Fruit fly (Drosophila melanogaster) whole organism, wandering third instar larva: Measurements from ENCODE around the gene CG15399.

Experiments
- Abd-B ChIP-seq: fragments of >200 bp; optimal IDR thresholded peaks from 2 replicates; lab custom pipeline; 2017; ENCODE audit warnings: missing biosample characterization, missing genetic modification characterization
- CG32264 ChIP-seq: fragments of 200-800 bp; sonication (Bioruptor generic); optimal IDR thresholded peaks from 2 replicates; lab custom pipeline; 2016; ENCODE audit warnings: missing biosample characterization, missing genetic modification characterization
- CG9705 ChIP-seq: fragments of 200-800 bp; sonication (Bioruptor generic); optimal IDR thresholded peaks from 2 replicates; lab custom pipeline; 2018; ENCODE audit warnings: missing biosample characterization, mild to moderate bottlenecking, missing genetic modification characterization
- CrebA ChIP-seq: fragments of 200-800 bp; sonication (Bioruptor generic); optimal IDR thresholded peaks from 2 replicates; lab custom pipeline; 2016; ENCODE audit warnings: missing biosample characterization, mild to moderate bottlenecking, missing genetic modification characterization, borderline replicate concordance
- Dfd ChIP-seq: fragments of >200 bp; optimal IDR thresholded peaks from 2 replicates; lab custom pipeline; 2017; ENCODE audit warnings: missing biosample characterization, missing genetic modification characterization
- Dif ChIP-seq: fragments of 200-275, 200-300 bp; sonication (Bioruptor generic); optimal IDR thresholded peaks from 2 replicates; lab custom pipeline; 2018; ENCODE audit warnings: missing biosample characterization, missing genetic modification characterization; ENCODE audit not compliant: partially characterized antibody
- GATAd ChIP-seq: sonication (Bioruptor generic); optimal IDR thresholded peaks from 2 replicates; lab custom pipeline; 2016; ENCODE audit warnings: missing biosample characterization, missing genetic modification characterization
- HLH106 ChIP-seq: fragments of 200-800 bp; optimal IDR thresholded peaks from 3 replicates; lab custom pipeline; 2019; ENCODE audit warnings: missing biosample characterization, mild to moderate bottlenecking, missing genetic modification characterization, moderate library complexity
- Hnf4 ChIP-seq: fragments of 200-800 bp; sonication (Bioruptor generic); optimal IDR thresholded peaks from 2 replicates; lab custom pipeline; 2016; ENCODE audit warnings: missing biosample characterization, mild to moderate bottlenecking, missing genetic modification characterization
- Hr83 ChIP-seq: fragments of 200-300 bp; sonication (Bioruptor generic); optimal IDR thresholded peaks from 2 replicates; lab custom pipeline; 2016; ENCODE audit warnings: missing biosample characterization, mild to moderate bottlenecking, missing genetic modification characterization, moderate library complexity; ENCODE audit not compliant: poor library complexity, severe bottlenecking
- Jra ChIP-seq: sonication (Bioruptor generic); optimal IDR thresholded peaks from 2 replicates; lab custom pipeline; 2016; ENCODE audit warnings: missing biosample characterization, missing genetic modification characterization
- Mio ChIP-seq: sonication (Bioruptor generic); optimal IDR thresholded peaks from 2 replicates; lab custom pipeline; 2016; ENCODE audit warnings: missing biosample characterization, missing genetic modification characterization
- Myc ChIP-seq: fragments of >200 bp; optimal IDR thresholded peaks from 2 replicates; lab custom pipeline; 2017
- OdsH ChIP-seq: fragments of 200-800 bp; sonication (Bioruptor generic); optimal IDR thresholded peaks from 2 replicates; lab custom pipeline; 2016; ENCODE audit warnings: missing biosample characterization, mild to moderate bottlenecking, missing genetic modification characterization
- Rel ChIP-seq, 2 experiments: fragments of 200-800 bp; sonication (Bioruptor generic) in 1 of 2; optimal IDR thresholded peaks; 2 replicates in 1 of 2; 3 replicates in 1 of 2; lab custom pipeline; 2016 to 2019; ENCODE audit warnings: mild to moderate bottlenecking in 2 of 2, missing biosample characterization in 2 of 2, missing genetic modification characterization in 2 of 2, moderate library complexity in 1 of 2
- Sp1 ChIP-seq: fragments of 200-800 bp; sonication (Bioruptor generic); optimal IDR thresholded peaks from 3 replicates; lab custom pipeline; 2019; ENCODE audit warnings: missing biosample characterization, mild to moderate bottlenecking, missing genetic modification characterization, moderate library complexity
- Vsx2 ChIP-seq: fragments of 200-300, 225-300 bp; sonication (Bioruptor generic); optimal IDR thresholded peaks from 2 replicates; lab custom pipeline; 2018; ENCODE audit warnings: missing biosample characterization, missing genetic modification characterization; ENCODE audit not compliant: partially characterized antibody
- br ChIP-seq: fragments of 200-800 bp; sonication (Bioruptor generic); optimal IDR thresholded peaks from 2 replicates; lab custom pipeline; 2016; ENCODE audit warnings: missing biosample characterization, missing genetic modification characterization
- brk ChIP-seq: fragments of 200-800 bp; sonication (Bioruptor generic); optimal IDR thresholded peaks from 2 replicates; lab custom pipeline; 2016; ENCODE audit warnings: missing biosample characterization, mild to moderate bottlenecking, missing genetic modification characterization
- dl ChIP-seq, 2 experiments: fragments of 175-275, 200-275 bp in 1 of 2; fragments of 200-275 bp in 1 of 2; sonication (Bioruptor generic); optimal IDR thresholded peaks; lab custom pipeline; 2018; ENCODE audit warnings: mild to moderate bottlenecking in 2 of 2, missing biosample characterization in 2 of 2, missing genetic modification characterization in 2 of 2, moderate library complexity in 2 of 2; ENCODE audit not compliant: partially characterized antibody in 2 of 2, insufficient read depth in 1 of 2
- dmrt93B ChIP-seq: fragments of 200-800 bp; sonication (Bioruptor generic); optimal IDR thresholded peaks from 2 replicates; lab custom pipeline; 2018; ENCODE audit warnings: missing biosample characterization, mild to moderate bottlenecking, missing genetic modification characterization
- dsf ChIP-seq: sonication (Bioruptor generic); optimal IDR thresholded peaks from 2 replicates; lab custom pipeline; 2016; ENCODE audit warnings: missing biosample characterization, missing genetic modification characterization, borderline replicate concordance
- ey ChIP-seq: fragments of 200-800 bp; sonication (Bioruptor generic); optimal IDR thresholded peaks from 2 replicates; lab custom pipeline; 2016; ENCODE audit warnings: missing biosample characterization, missing genetic modification characterization
- foxo ChIP-seq, 2 experiments: fragments of 200-800 bp; sonication (Bioruptor generic); optimal IDR thresholded peaks; 2 replicates in 1 of 2; 3 replicates in 1 of 2; lab custom pipeline; 2016 to 2017; ENCODE audit warnings: missing biosample characterization in 2 of 2, missing genetic modification characterization in 2 of 2
- h ChIP-seq: fragments of 200-800 bp; sonication (Bioruptor generic); optimal IDR thresholded peaks from 3 replicates; lab custom pipeline; 2016; ENCODE audit warnings: missing biosample characterization, mild to moderate bottlenecking, missing genetic modification characterization
- jim ChIP-seq: fragments of 175-275, 200-325 bp; sonication (Bioruptor generic); optimal IDR thresholded peaks from 2 replicates; lab custom pipeline; 2016; ENCODE audit warnings: missing biosample characterization, mild to moderate bottlenecking, missing genetic modification characterization
- psq ChIP-seq: fragments of 200-800 bp; sonication (Bioruptor generic); optimal IDR thresholded peaks from 3 replicates; lab custom pipeline; 2017; ENCODE audit warnings: missing biosample characterization, mild to moderate bottlenecking, missing genetic modification characterization, moderate library complexity
- rgr ChIP-seq: fragments of 200-800 bp; sonication (Bioruptor generic); optimal IDR thresholded peaks from 3 replicates; lab custom pipeline; 2016; ENCODE audit warnings: missing biosample characterization, mild to moderate bottlenecking, missing genetic modification characterization
- sage ChIP-seq: fragments of 200-800 bp; sonication (Bioruptor generic); optimal IDR thresholded peaks from 2 replicates; lab custom pipeline; 2016; ENCODE audit warnings: missing biosample characterization, mild to moderate bottlenecking, missing genetic modification characterization
- sv ChIP-seq: fragments of 200-800 bp; sonication (Bioruptor generic); optimal IDR thresholded peaks from 3 replicates; lab custom pipeline; 2016; ENCODE audit warnings: missing biosample characterization, missing genetic modification characterization
- tai ChIP-seq: sonication (Bioruptor generic); optimal IDR thresholded peaks from 2 replicates; lab custom pipeline; 2016; ENCODE audit warnings: missing biosample characterization, missing genetic modification characterization
- usp ChIP-seq: fragments of >200 bp; optimal IDR thresholded peaks from 2 replicates; lab custom pipeline; 2017; ENCODE audit warnings: missing biosample characterization, missing genetic modification characterization
- woc ChIP-seq: sonication (Bioruptor generic); optimal IDR thresholded peaks from 2 replicates; lab custom pipeline; 2016; ENCODE audit warnings: missing biosample characterization, mild to moderate bottlenecking, missing genetic modification characterization

CG15399 gene

DNA sequence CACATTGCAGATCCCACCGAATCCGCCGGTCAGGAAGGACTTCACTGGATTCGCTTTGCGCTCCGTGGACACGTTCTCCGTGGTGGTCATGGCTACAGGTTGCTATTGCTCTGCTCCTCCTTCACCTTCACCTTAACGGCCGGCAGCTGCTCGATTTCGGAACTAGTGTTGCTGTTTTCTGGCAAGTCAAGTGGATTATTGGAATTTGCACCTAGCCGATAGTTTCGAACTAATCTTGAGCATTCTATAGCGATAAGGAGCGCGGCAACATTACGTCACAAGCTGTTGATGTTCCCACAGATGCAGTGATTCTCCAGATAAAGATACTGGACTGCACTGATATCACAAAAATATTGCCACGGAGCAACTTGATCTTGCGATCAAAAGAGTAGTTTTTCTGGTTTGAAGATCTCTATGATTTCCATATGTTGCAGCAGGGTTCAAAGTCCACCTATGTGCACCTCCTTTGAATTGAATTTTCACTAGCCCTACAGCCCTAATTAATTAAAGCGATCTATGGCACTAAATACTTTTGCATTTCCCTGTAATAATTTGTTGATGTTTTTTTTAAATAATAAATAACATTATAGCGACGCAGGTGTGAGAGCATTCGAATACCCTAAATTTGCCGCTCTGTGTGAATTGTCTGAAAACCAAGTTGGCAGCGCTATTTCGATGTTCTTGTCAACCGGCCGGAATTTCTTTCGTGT, 1.9 kb downstream of the CG15399 start, which contains the start of the genes colt and HINT1:
colt (minus strand) TSS at position 594 of the 710 bp plus-strand sequence.
HINT1 (plus strand) TSS at position 660 of the 710 bp plus-strand sequence.
- TF ChIP-seq jim = no peak
- no peak for TF ChIP-seq ey (GFP tag; lab: Kevin White, UChicago)
- TF ChIP-seq Mio (GFP tag; lab: Kevin White, UChicago) = no peak
- no peak for TF ChIP-seq woc
- TF ChIP-seq OdsH (GFP tag; lab: Kevin White, UChicago) = no peak
- TF ChIP-seq CrebA (GFP tag; lab: Kevin White, UChicago) = no peak
- no peak for TF ChIP-seq dl (GFP tag; optimal IDR thresholded peaks at IDR 0.05; lab: Kevin White, UChicago; ENCODE audit: insufficient read depth in 1 of 2, partially characterized antibody in 2 of 2)
- TF ChIP-seq Vsx2 (GFP tag; lab: Kevin White, UChicago) = no peak
- TF ChIP-seq Dif (GFP tag; lab: Kevin White, UChicago) = no peak
- TF ChIP-seq Jra (GFP tag; lab: Kevin White, UChicago) = no peak
- TF ChIP-seq br (GFP tag; lab: Kevin White, UChicago) = peak; percentile 33
- TF ChIP-seq rgr (GFP tag; lab: Kevin White, UChicago) = no peak
- no peak for TF ChIP-seq sv
- no peak for TF ChIP-seq CG32264 (GFP tag; lab: Kevin White, UChicago)
- no peak for TF ChIP-seq CG9705 (GFP tag; lab: Kevin White, UChicago)
- no peak for TF ChIP-seq foxo (GFP tag; optimal IDR thresholded peaks at IDR 0.05; lab: Kevin White, UChicago)
- TF ChIP-seq dmrt93B (GFP tag; lab: Kevin White, UChicago) = no peak
- TF ChIP-seq Hnf4 (GFP tag; lab: Kevin White, UChicago) = peak; percentile 94
- no peak for TF ChIP-seq psq (GFP tag; lab: Kevin White, UChicago)
- peak; percentile 12 for TF ChIP-seq h (GFP tag; lab: Kevin White, UChicago)
- TF ChIP-seq usp (GFP tag; lab: Kevin White, UChicago) = no peak
- TF ChIP-seq HLH106 = peak; percentile 4
- no peak for TF ChIP-seq Rel (GFP tag; optimal IDR thresholded peaks at IDR 0.05; lab: Kevin White, UChicago)
- peak; percentile 53 for TF ChIP-seq Rel (tag; optimal IDR thresholded peaks at IDR 0.05; lab: Kevin White, UChicago)
- peak; percentile 57 for TF ChIP-seq Sp1
- TF ChIP-seq Abd-B = no peak

dm6 chr2L:2767627-2768026, 3.9 kb downstream of the CG15399 start, which contains the start of the genes Taf10b and Taf10:
TSS of gene Taf10b (minus strand) at chr2L:2767845.
TSS of gene Taf10 (plus strand) at chr2L:2767890.
- TF ChIP-seq tai (GFP tag; lab: Kevin White, UChicago) (no peak), h (GFP tag; lab: Kevin White, UChicago) (peak; percentile 4), rgr (GFP tag; lab: Kevin White, UChicago) (peak; percentile 31), dsf (GFP tag; lab: Kevin White, UChicago) (no peak), brk (GFP tag; lab: Kevin White, UChicago) (no peak), foxo (GFP tag; optimal IDR thresholded peaks at IDR 0.05; lab: Kevin White, UChicago) (no peak), Dfd (GFP tag; lab: Kevin White, UChicago) (no peak), usp (GFP tag; lab: Kevin White, UChicago) (no peak), Hr83 (GFP tag; lab: Kevin White, UChicago) (peak; percentile 2), Rel (GFP tag; optimal IDR thresholded peaks at IDR 0.05; lab: Kevin White, UChicago) (no peak), Rel (tag; optimal IDR thresholded peaks at IDR 0.05; lab: Kevin White, UChicago) (peak; percentile 41), GATAd (GFP tag; lab: Kevin White, UChicago) (no peak), Hnf4 (GFP tag; lab: Kevin White, UChicago) (no peak), OdsH (GFP tag; lab: Kevin White, UChicago) (no peak), dmrt93B (GFP tag; lab: Kevin White, UChicago) (no peak), Jra (GFP tag; lab: Kevin White, UChicago) (no peak), Dif (GFP tag; lab: Kevin White, UChicago) (no peak), Sp1 (peak; percentile 18), sv (no peak), sage (GFP tag; lab: Kevin White, UChicago) (no peak), Myc (no peak), Mio (GFP tag; lab: Kevin White, UChicago) (no peak), jim (no peak)
